Fruit fly (Drosophila melanogaster): ENCODE measurements around the gene Rbsn-5.

The Rbsn-5 gene

DNA sequence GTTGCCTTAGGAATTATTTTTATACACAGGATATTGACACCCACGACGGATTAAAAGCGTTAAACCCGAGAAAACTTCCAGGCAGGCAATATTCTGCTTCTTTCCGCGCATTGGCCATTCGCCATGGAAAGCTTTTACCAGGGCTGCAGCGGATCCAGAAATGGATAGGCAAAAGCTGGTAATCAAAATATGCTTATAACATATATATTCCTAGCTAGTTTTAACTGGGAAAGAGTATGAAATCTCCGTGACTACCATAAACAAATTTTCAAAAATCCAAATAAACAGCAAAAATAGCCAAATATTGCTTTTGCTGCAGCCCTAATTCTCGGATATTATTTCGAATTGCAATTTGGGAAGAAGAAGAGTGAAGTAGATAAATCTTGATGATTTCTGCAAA lies at the start of gene Rbsn-5, which contains the start of gene PAPLA1:
Gene Rbsn-5, plus strand, starts transcription at position 335 of the 400 bp plus-strand sequence.
Gene PAPLA1, minus strand, starts transcription at position 141 of the 400 bp plus-strand sequence.
- peak; percentile 91 for TF ChIP-seq CG10669 (GFP tag; optimal IDR thresholded peaks at IDR 0.05)
- TF ChIP-seq dac (GFP tag; optimal IDR thresholded peaks at IDR 0.05): peak; percentile 89
- peak; percentile 82 for TF ChIP-seq CG4318 (GFP tag; optimal IDR thresholded peaks at IDR 0.05)
- peak; percentile 98 for TF ChIP-seq CG31627 (GFP tag; optimal IDR thresholded peaks at IDR 0.05)
- peak; percentile 78 for TF ChIP-seq spab (GFP tag; optimal IDR thresholded peaks at IDR 0.05)
- peak; percentile 96 for TF ChIP-seq acj6 (GFP tag; optimal IDR thresholded peaks at IDR 0.05)
- TF ChIP-seq Eip78C (GFP tag): peak; percentile 97
- peak; percentile 91 for TF ChIP-seq CG8319 (GFP tag; optimal IDR thresholded peaks at IDR 0.05)
- TF ChIP-seq CG8119 (GFP tag; IDR thresholded peaks at IDR 0.05): peak; percentile 79
- peak; percentile 92 for TF ChIP-seq vri (GFP tag; optimal IDR thresholded peaks at IDR 0.05)
- TF ChIP-seq topi (GFP tag; optimal IDR thresholded peaks at IDR 0.05): peak; percentile 94
- TF ChIP-seq CG6276 (GFP tag; optimal IDR thresholded peaks at IDR 0.05): peak; percentile 73
- TF ChIP-seq CG6808 (GFP tag; optimal IDR thresholded peaks at IDR 0.05): peak; percentile 89
- TF ChIP-seq fd85E (GFP tag; optimal IDR thresholded peaks at IDR 0.05): peak; percentile 68
- TF ChIP-seq Sox102F (GFP tag; optimal IDR thresholded peaks at IDR 0.05): peak; percentile 94
- TF ChIP-seq CG32006 (GFP tag; optimal IDR thresholded peaks at IDR 0.05): peak; percentile 93
- TF ChIP-seq svp (GFP tag): peak; percentile 98
- peak; percentile 97 for TF ChIP-seq esn (GFP tag; optimal IDR thresholded peaks at IDR 0.05)
- peak; percentile 98 for TF ChIP-seq Hr39 (GFP tag; optimal IDR thresholded peaks at IDR 0.05)
- peak; percentile 93 for TF ChIP-seq eg (GFP tag; IDR thresholded peaks at IDR 0.05)
- TF ChIP-seq Gug (GFP tag; IDR thresholded peaks at IDR 0.05): peak; percentile 88
- TF ChIP-seq Ets21C (GFP tag; optimal IDR thresholded peaks at IDR 0.05): peak; percentile 95
- peak; percentile 90 for TF ChIP-seq CG7368 (GFP tag; optimal IDR thresholded peaks at IDR 0.05)
- TF ChIP-seq CG6792 (GFP tag; optimal IDR thresholded peaks at IDR 0.05): peak; percentile 92
- peak; percentile 93 for TF ChIP-seq fkh (GFP tag; optimal IDR thresholded peaks at IDR 0.05)
- peak; percentile 81 for TF ChIP-seq fd59A (GFP tag; optimal IDR thresholded peaks at IDR 0.05)
- peak; percentile 90 for TF ChIP-seq CG11762 (GFP tag; optimal IDR thresholded peaks at IDR 0.05; ENCODE audit: insufficient read depth)
- peak; percentile 94 for TF ChIP-seq CG11902 (GFP tag; optimal IDR thresholded peaks at IDR 0.05)
- TF ChIP-seq Eip93F (GFP tag; optimal IDR thresholded peaks at IDR 0.05): peak; percentile 16
- peak; percentile 87 for TF ChIP-seq Lpt (GFP tag; optimal IDR thresholded peaks at IDR 0.05)
- TF ChIP-seq CG16779 (tag; optimal IDR thresholded peaks at IDR 0.05): peak; percentile 74
- peak; percentile 82 to 87 for TF ChIP-seq salr (GFP tag; optimal IDR thresholded peaks at IDR 0.05)
- peak; percentile 94 for TF ChIP-seq Smox (GFP tag; optimal IDR thresholded peaks at IDR 0.05)
- peak; percentile 95 for TF ChIP-seq Met (GFP tag; optimal IDR thresholded peaks at IDR 0.05)
- TF ChIP-seq net (GFP tag; optimal IDR thresholded peaks at IDR 0.05): peak; percentile 91
- peak; percentile 97 for TF ChIP-seq cyc (GFP tag; optimal IDR thresholded peaks at IDR 0.05)
- TF ChIP-seq CG6163 (GFP tag; IDR thresholded peaks at IDR 0.05): peak; percentile 94
- TF ChIP-seq Hr38 (GFP tag; optimal IDR thresholded peaks at IDR 0.05): peak; percentile 76
- TF ChIP-seq ss (GFP tag; optimal IDR thresholded peaks at IDR 0.05): peak; percentile 80 to 86
- peak; percentile 96 for TF ChIP-seq pdm3 (GFP tag; optimal IDR thresholded peaks at IDR 0.05)
- peak; percentile 88 for TF ChIP-seq CG34406 (GFP tag; optimal IDR thresholded peaks at IDR 0.05)
- peak; percentile 75 for TF ChIP-seq Blimp-1 (GFP tag; optimal IDR thresholded peaks at IDR 0.05)
- peak; percentile 95 for TF ChIP-seq CG3919 (GFP tag; optimal IDR thresholded peaks at IDR 0.05)
- TF ChIP-seq CG10631 (GFP tag; optimal IDR thresholded peaks at IDR 0.05): peak; percentile 95
- TF ChIP-seq CG15336 (GFP tag; IDR thresholded peaks at IDR 0.05): peak; percentile 82
- TF ChIP-seq CG9139 (GFP tag; optimal IDR thresholded peaks at IDR 0.05): peak; percentile 62
- TF ChIP-seq CG3032 (tag; optimal IDR thresholded peaks at IDR 0.05): peak; percentile 94
- TF ChIP-seq CG11294 (GFP tag; IDR thresholded peaks at IDR 0.05): peak; percentile 86
- peak; percentile 96 for TF ChIP-seq Sox14 (GFP tag; optimal IDR thresholded peaks at IDR 0.05)
- peak; percentile 96 for TF ChIP-seq lz (GFP tag; optimal IDR thresholded peaks at IDR 0.05)
- peak; percentile 96 for TF ChIP-seq Hr4 (GFP tag; optimal IDR thresholded peaks at IDR 0.05)
- peak; percentile 93 for TF ChIP-seq achi (GFP tag; optimal IDR thresholded peaks at IDR 0.05)

Data from whole organism, prepupa.